Worm (Caenorhabditis elegans) whole organism, mixed stage, embryonic: Measurements from ENCODE around the gene Y55F3C.10.

Experiments used
- ces-1 ChIP-seq: fragments of 150-350 bp; optimal IDR thresholded peaks from 2 replicates; lab custom pipeline; 2014; ENCODE audit warnings: missing biosample characterization, missing genetic modification reagents, missing genetic modification characterization
- elt-1 ChIP-seq: sonication (generic microtip); optimal IDR thresholded peaks from 2 replicates; lab custom pipeline; 2017; ENCODE audit warnings: missing genetic modification characterization, mild to moderate bottlenecking, missing compliant biosample characterization, antibody characterized with exemption, moderate library complexity, borderline replicate concordance; ENCODE audit not compliant: insufficient read depth
- elt-3 ChIP-seq: fragments of 150-350 bp; optimal IDR thresholded peaks from 2 replicates; lab custom pipeline; 2014; ENCODE audit warnings: missing biosample characterization, missing genetic modification characterization
- flh-1 ChIP-seq: fragments of 200-800 bp; sonication (Bioruptor generic); optimal IDR thresholded peaks from 2 replicates; lab custom pipeline; 2018; ENCODE audit warnings: mild to moderate bottlenecking, missing genetic modification characterization, moderate library complexity, missing compliant biosample characterization
- lin-13 ChIP-seq: fragments of 150-350 bp; optimal IDR thresholded peaks from 2 replicates; lab custom pipeline; 2014; ENCODE audit warnings: missing biosample characterization, missing genetic modification characterization
- lsy-2 ChIP-seq: fragments of 150-350 bp; optimal IDR thresholded peaks from 2 replicates; lab custom pipeline; 2014; ENCODE audit warnings: missing biosample characterization, missing genetic modification characterization
- nhr-12 ChIP-seq: fragments of 150-350 bp; optimal IDR thresholded peaks from 2 replicates; lab custom pipeline; 2014; ENCODE audit warnings: missing biosample characterization, missing genetic modification characterization
- nhr-237 ChIP-seq: fragments of 150-350 bp; optimal IDR thresholded peaks from 2 replicates; lab custom pipeline; 2014; ENCODE audit warnings: missing biosample characterization, missing genetic modification characterization
- sem-2 ChIP-seq: fragments of 200-800 bp; sonication (Bioruptor generic); optimal IDR thresholded peaks from 2 replicates; lab custom pipeline; 2018; ENCODE audit warnings: mild to moderate bottlenecking, missing genetic modification characterization, missing compliant biosample characterization
- snpc-4 ChIP-seq: fragments of 150-350 bp; optimal IDR thresholded peaks from 2 replicates; lab custom pipeline; 2014; ENCODE audit warnings: missing biosample characterization, missing genetic modification characterization
- tbx-8 ChIP-seq: fragments of 200-800 bp; sonication (Bioruptor generic); optimal IDR thresholded peaks from 2 replicates; lab custom pipeline; 2018; ENCODE audit warnings: mild to moderate bottlenecking, missing genetic modification characterization, moderate library complexity, missing compliant biosample characterization
- unc-39 ChIP-seq: fragments of 150-350 bp; optimal IDR thresholded peaks from 2 replicates; lab custom pipeline; 2014; ENCODE audit warnings: missing biosample characterization, missing genetic modification characterization
- unc-62 ChIP-seq: fragments of 150-350 bp; optimal IDR thresholded peaks from 2 replicates; lab custom pipeline; 2014; ENCODE audit warnings: missing biosample characterization, missing genetic modification reagents, missing genetic modification characterization
- ztf-11 ChIP-seq: fragments of 150-350 bp; optimal IDR thresholded peaks from 2 replicates; lab custom pipeline; 2014; ENCODE audit warnings: missing biosample characterization, missing genetic modification characterization

ce11 chrIV:763377-764063 lies 44.3 kb upstream of the Y55F3C.10 start, which contains the start of gene col-103:
- TF ChIP-seq unc-39 (tag; lab: Kevin White, UChicago), result no peak
- TF ChIP-seq flh-1 (GFP tag; lab: Kevin White, UChicago), result no peak
- no peak for TF ChIP-seq snpc-4
- no peak for TF ChIP-seq lsy-2 (tag; lab: Kevin White, UChicago)
- TF ChIP-seq ztf-11 (tag; lab: Kevin White, UChicago), result no peak
- TF ChIP-seq elt-3 (tag; lab: Kevin White, UChicago), result no peak
- TF ChIP-seq sem-2 (GFP tag; lab: Kevin White, UChicago), result no peak
- no peak for TF ChIP-seq lin-13 (tag; lab: Kevin White, UChicago)
- no peak for TF ChIP-seq tbx-8 (GFP tag; lab: Kevin White, UChicago)
- no peak for TF ChIP-seq ces-1 (GFP tag; lab: Kevin White, UChicago)
- TF ChIP-seq unc-62 (GFP tag; lab: Kevin White, UChicago), result no peak
- TF ChIP-seq nhr-237 (tag; lab: Kevin White, UChicago), result no peak
- no peak for TF ChIP-seq nhr-12 (tag; lab: Kevin White, UChicago)
- no peak for TF ChIP-seq elt-1 (tag; lab: Kevin White, UChicago)
